Worm (Caenorhabditis elegans) whole organism, early embryonic: ENCODE data around the gene cdc-42.

Source experiments
- B0310.2 ChIP-seq: sonication (generic microtip); optimal IDR thresholded peaks from 2 replicates; lab custom pipeline; 2016; ENCODE audit warnings: mild to moderate bottlenecking, missing genetic modification characterization, missing compliant biosample characterization
- F13C5.2 ChIP-seq: sonication (generic microtip); optimal IDR thresholded peaks from 2 replicates; lab custom pipeline; 2017; ENCODE audit warnings: mild to moderate bottlenecking, missing genetic modification characterization, inconsistent platforms, missing compliant biosample characterization
- aly-1 ChIP-seq: sonication (generic microtip); optimal IDR thresholded peaks from 2 replicates; lab custom pipeline; 2016; ENCODE audit warnings: missing genetic modification characterization, missing compliant biosample characterization
- ama-1 ChIP-seq: fragments of 150-350 bp; optimal IDR thresholded peaks from 2 replicates; lab custom pipeline; 2014
- ets-7 ChIP-seq: sonication (generic microtip); optimal IDR thresholded peaks from 2 replicates; lab custom pipeline; 2016; ENCODE audit warnings: missing genotype, missing genetic modification characterization, missing compliant biosample characterization
- flt-1 ChIP-seq: fragments of 200-800 bp; sonication (Bioruptor generic); IDR thresholded peaks from 2 replicates; pipeline ENCODE4 v1.3.6; 2022; ENCODE audit warnings: missing genetic modification characterization, missing compliant biosample characterization
- hmbx-1 ChIP-seq: sonication (generic microtip); optimal IDR thresholded peaks from 2 replicates; lab custom pipeline; 2016; ENCODE audit warnings: mild to moderate bottlenecking, missing genetic modification characterization, missing compliant biosample characterization
- hnd-1 ChIP-seq: sonication (generic microtip); optimal IDR thresholded peaks from 2 replicates; lab custom pipeline; 2016; ENCODE audit warnings: missing genetic modification characterization, missing compliant biosample characterization
- pes-1 ChIP-seq: fragments of 200-800 bp; sonication (Bioruptor generic); IDR thresholded peaks from 2 replicates; pipeline ENCODE4 v1.3.6; 2022; ENCODE audit warnings: missing genetic modification reagents, missing genetic modification characterization, missing compliant biosample characterization
- sea-1 ChIP-seq: fragments of 200-800 bp; sonication (Bioruptor generic); conservative IDR thresholded peaks from 2 replicates; pipeline ENCODE4 v1.3.6; 2022; ENCODE audit warnings: missing genetic modification characterization, missing compliant biosample characterization
- tbx-11 ChIP-seq: fragments of 200-800 bp; sonication (Bioruptor generic); IDR thresholded peaks from 2 replicates; pipeline ENCODE4 v1.3.6; 2022; ENCODE audit warnings: missing genetic modification characterization, missing compliant biosample characterization

DNA sequence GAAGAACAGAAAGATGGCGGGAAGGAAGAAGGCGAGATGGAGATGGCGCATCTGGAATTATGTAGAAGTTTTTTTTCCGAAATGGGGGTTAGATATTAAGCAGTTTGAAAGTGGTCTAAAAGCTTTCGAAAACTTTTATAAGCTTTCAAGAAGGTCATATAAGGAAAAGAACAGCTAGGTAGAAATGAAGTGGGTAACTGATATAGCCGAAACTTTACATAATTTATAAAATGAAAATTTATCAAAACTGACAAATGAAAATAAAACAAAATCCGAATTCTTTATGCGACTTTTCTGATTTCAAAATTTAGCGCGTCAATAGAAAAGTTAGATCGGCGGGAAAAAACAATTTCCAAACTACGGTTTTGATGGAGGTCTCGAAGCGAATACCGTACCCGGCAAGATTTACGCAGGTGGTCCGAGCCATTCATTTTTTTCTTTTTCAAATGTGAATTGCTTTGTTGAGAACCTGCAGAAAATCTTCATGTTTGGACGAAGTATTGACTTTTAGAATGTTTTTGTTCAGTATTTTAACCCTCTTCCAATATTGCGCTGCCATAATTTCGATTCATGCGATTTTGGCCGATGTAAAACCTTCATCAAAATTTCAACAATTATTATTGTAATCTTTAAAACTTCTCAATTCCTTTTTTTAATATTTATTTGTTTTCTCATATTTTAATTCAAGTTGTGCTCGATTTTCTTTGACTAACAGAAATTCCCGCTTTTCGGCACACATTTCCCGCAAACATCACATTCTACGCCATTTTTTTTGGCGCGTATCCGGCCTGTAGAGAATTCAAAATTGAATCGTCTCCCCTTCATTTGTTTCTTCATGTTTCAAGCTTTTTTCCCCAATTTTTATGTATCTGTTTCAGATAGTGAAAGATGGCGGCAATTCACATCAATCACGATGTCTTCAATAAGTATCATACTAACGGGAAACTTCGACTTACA is 47.7 kb downstream of the cdc-42 start, which contains the start of the genes F18A1.7 and rpa-1:
- TF ChIP-seq hnd-1 (no peak), flt-1 (0 out of 2 replicates have a peak, but pooled peaks have one; percentile 30), B0310.2 (tag; lab: Kevin White, UChicago) (no peak), ama-1 (lab: Kevin White, UChicago) (no peak), aly-1 (tag; lab: Kevin White, UChicago) (no peak), ets-7 (tag; lab: Kevin White, UChicago) (no peak), sea-1 (no peak), hmbx-1 (tag; lab: Kevin White, UChicago) (no peak), tbx-11 (GFP tag; lab: Robert Waterston, UW) (no peak), F13C5.2 (tag; lab: Kevin White, UChicago) (peak; percentile 39), pes-1 (GFP tag; lab: Robert Waterston, UW) (no peak)
